Worm (Caenorhabditis elegans) whole organism, late embryonic: ENCODE measurements around the gene F59H6.14.

ENCODE experiments used
- C38D4.7 ChIP-seq: fragments of 200-800 bp; sonication (Bioruptor generic); optimal IDR thresholded peaks from 2 replicates; lab custom pipeline; 2018; ENCODE audit warnings: mild to moderate bottlenecking, missing genetic modification characterization, moderate library complexity, missing compliant biosample characterization
- F13H6.1 ChIP-seq: sonication (generic microtip); optimal IDR thresholded peaks from 2 replicates; lab custom pipeline; 2016; ENCODE audit warnings: missing genetic modification characterization, missing compliant biosample characterization
- K02D7.2 ChIP-seq: sonication (generic microtip); optimal IDR thresholded peaks from 2 replicates; lab custom pipeline; 2017; ENCODE audit warnings: mild to moderate bottlenecking, missing genetic modification characterization, missing compliant biosample characterization
- K09A11.1 ChIP-seq: sonication (generic microtip); optimal IDR thresholded peaks from 2 replicates; lab custom pipeline; 2017; ENCODE audit warnings: antibody characterized with exemption, mild to moderate bottlenecking, missing genetic modification characterization, missing compliant biosample characterization; ENCODE audit not compliant: insufficient read depth
- T23F11.4 ChIP-seq: fragments of 200-800 bp; sonication (Bioruptor generic); optimal IDR thresholded peaks from 2 replicates; lab custom pipeline; 2018; ENCODE audit warnings: mild to moderate bottlenecking, missing genetic modification characterization, missing compliant biosample characterization
- ahr-1 ChIP-seq: sonication (generic microtip); optimal IDR thresholded peaks from 2 replicates; lab custom pipeline; 2016; ENCODE audit warnings: missing genetic modification characterization, missing compliant biosample characterization
- ama-1 ChIP-seq: fragments of 150-350 bp; optimal IDR thresholded peaks from 2 replicates; lab custom pipeline; 2014
- ceh-14 ChIP-seq: sonication (generic microtip); optimal IDR thresholded peaks from 2 replicates; lab custom pipeline; 2016; ENCODE audit warnings: missing genotype, missing genetic modification characterization, missing compliant biosample characterization
- ceh-18 ChIP-seq: sonication (generic microtip); optimal IDR thresholded peaks from 2 replicates; lab custom pipeline; 2016; ENCODE audit warnings: missing genetic modification characterization, missing compliant biosample characterization
- ceh-19 ChIP-seq: fragments of 200-800 bp; sonication (Bioruptor generic); optimal IDR thresholded peaks from 2 replicates; lab custom pipeline; 2018; ENCODE audit warnings: mild to moderate bottlenecking, missing genetic modification characterization, missing compliant biosample characterization
- ceh-2 ChIP-seq: sonication (generic microtip); optimal IDR thresholded peaks from 2 replicates; lab custom pipeline; 2016; ENCODE audit warnings: missing genotype, missing genetic modification characterization, missing compliant biosample characterization
- ceh-22 ChIP-seq: sonication (generic microtip); optimal IDR thresholded peaks from 2 replicates; lab custom pipeline; 2017; ENCODE audit warnings: missing biosample characterization, missing genetic modification characterization
- ceh-34 ChIP-seq: sonication (generic microtip); optimal IDR thresholded peaks from 2 replicates; lab custom pipeline; 2016; ENCODE audit warnings: mild to moderate bottlenecking, missing genetic modification characterization, missing compliant biosample characterization
- ceh-48 ChIP-seq: sonication (generic microtip); optimal IDR thresholded peaks from 2 replicates; lab custom pipeline; 2016; ENCODE audit warnings: missing genetic modification characterization, inconsistent platforms, missing compliant biosample characterization
- ceh-9 ChIP-seq: sonication (generic microtip); optimal IDR thresholded peaks from 2 replicates; lab custom pipeline; 2016; ENCODE audit warnings: mild to moderate bottlenecking, missing genetic modification characterization, inconsistent platforms, missing compliant biosample characterization
- che-1 ChIP-seq: sonication (generic microtip); optimal IDR thresholded peaks from 2 replicates; lab custom pipeline; 2016; ENCODE audit warnings: mild to moderate bottlenecking, missing genetic modification characterization, missing compliant biosample characterization
- dve-1 ChIP-seq: sonication (generic microtip); optimal IDR thresholded peaks from 2 replicates; lab custom pipeline; 2017; ENCODE audit warnings: antibody characterized with exemption, mild to moderate bottlenecking, missing genetic modification characterization, missing compliant biosample characterization
- elt-2 ChIP-seq: sonication (generic microtip); optimal IDR thresholded peaks from 2 replicates; lab custom pipeline; 2016; ENCODE audit warnings: missing genetic modification reagents, missing genetic modification characterization, missing compliant biosample characterization
- elt-4 ChIP-seq: sonication (generic microtip); optimal IDR thresholded peaks from 2 replicates; lab custom pipeline; 2016; ENCODE audit warnings: missing genetic modification characterization, missing compliant biosample characterization
- eyg-1 ChIP-seq: sonication (generic microtip); optimal IDR thresholded peaks from 2 replicates; lab custom pipeline; 2016; ENCODE audit warnings: missing genotype, missing genetic modification characterization, missing compliant biosample characterization
- fax-1 ChIP-seq: sonication (generic microtip); optimal IDR thresholded peaks from 2 replicates; lab custom pipeline; 2016; ENCODE audit warnings: missing genotype, missing genetic modification characterization, missing compliant biosample characterization
- fkh-10 ChIP-seq: fragments of 150-350 bp; optimal IDR thresholded peaks from 2 replicates; lab custom pipeline; 2014; ENCODE audit warnings: missing biosample characterization, missing genetic modification reagents, missing genetic modification characterization
- gmeb-2 ChIP-seq: sonication (generic microtip); optimal IDR thresholded peaks from 2 replicates; lab custom pipeline; 2016; ENCODE audit warnings: missing genetic modification characterization, inconsistent platforms, missing compliant biosample characterization
- hlh-8 ChIP-seq: sonication (generic microtip); optimal IDR thresholded peaks from 2 replicates; lab custom pipeline; 2016; ENCODE audit warnings: missing genotype, missing genetic modification characterization, missing compliant biosample characterization
- lim-6 ChIP-seq: sonication (generic microtip); optimal IDR thresholded peaks from 2 replicates; lab custom pipeline; 2016; ENCODE audit warnings: missing genetic modification characterization, missing compliant biosample characterization
- lin-11 ChIP-seq: fragments of 200-800 bp; sonication (Bioruptor generic); optimal IDR thresholded peaks from 2 replicates; lab custom pipeline; 2018; ENCODE audit warnings: mild to moderate bottlenecking, missing genetic modification characterization, missing compliant biosample characterization
- nhr-232 ChIP-seq: sonication (generic microtip); optimal IDR thresholded peaks from 2 replicates; lab custom pipeline; 2016; ENCODE audit warnings: missing genetic modification characterization, missing compliant biosample characterization
- npax-4 ChIP-seq: sonication (generic microtip); optimal IDR thresholded peaks from 2 replicates; lab custom pipeline; 2016; ENCODE audit warnings: missing genetic modification characterization, missing compliant biosample characterization
- pha-4 ChIP-seq: fragments of 150-350 bp; optimal IDR thresholded peaks from 2 replicates; lab custom pipeline; 2018; ENCODE audit warnings: missing biosample characterization, missing genetic modification reagents, missing genetic modification characterization
- pros-1 ChIP-seq: fragments of 150-350 bp; optimal IDR thresholded peaks from 2 replicates; lab custom pipeline; 2014; ENCODE audit warnings: missing biosample characterization, missing genetic modification reagents, missing genetic modification characterization
- ref-2 ChIP-seq: sonication (generic microtip); optimal IDR thresholded peaks from 2 replicates; lab custom pipeline; 2016; ENCODE audit warnings: missing genetic modification characterization, missing compliant biosample characterization
- rnt-1 ChIP-seq: sonication (generic microtip); optimal IDR thresholded peaks from 2 replicates; lab custom pipeline; 2016; ENCODE audit warnings: missing genetic modification characterization, missing compliant biosample characterization
- sox-2 ChIP-seq: fragments of 200-800 bp; sonication (Bioruptor generic); IDR thresholded peaks from 2 replicates; pipeline ENCODE4 v1.3.6; 2022; ENCODE audit warnings: missing genetic modification reagents, missing genetic modification characterization, missing compliant biosample characterization
- syd-9 ChIP-seq: sonication (generic microtip); optimal IDR thresholded peaks from 2 replicates; lab custom pipeline; 2016; ENCODE audit warnings: mild to moderate bottlenecking, missing genetic modification characterization, moderate library complexity, missing compliant biosample characterization
- tbx-2 ChIP-seq: sonication (generic microtip); optimal IDR thresholded peaks from 2 replicates; lab custom pipeline; 2016; ENCODE audit warnings: missing genetic modification characterization, missing compliant biosample characterization
- unc-3 ChIP-seq, 2 experiments: fragments of 200-800 bp in 1 of 2; sonication (Bioruptor generic) in 1 of 2; sonication (generic microtip) in 1 of 2; conservative IDR thresholded peaks in 1 of 2; optimal IDR thresholded peaks in 1 of 2; 2 replicates each; pipeline versions ENCODE4 v1.3.6 to Lab custom; 2016 to 2022; ENCODE audit warnings: missing compliant biosample characterization in 2 of 2, missing genetic modification characterization in 2 of 2, missing genetic modification reagents in 1 of 2
- unc-86 ChIP-seq: sonication (generic microtip); optimal IDR thresholded peaks from 2 replicates; lab custom pipeline; 2016; ENCODE audit warnings: missing genetic modification characterization, missing compliant biosample characterization

Gene F59H6.14

ce11 chrII:2033286-2033685, at the start of gene F59H6.14:
F59H6.14 (plus strand) TSS chrII:2033586.
- TF ChIP-seq lin-11 (tag; lab: Kevin White, UChicago) = no peak
- TF ChIP-seq fax-1 (tag; lab: Kevin White, UChicago) = no peak
- no peak for TF ChIP-seq ceh-34 (tag; lab: Kevin White, UChicago)
- TF ChIP-seq eyg-1 = no peak
- TF ChIP-seq K02D7.2 (tag; lab: Kevin White, UChicago) = no peak
- no peak for TF ChIP-seq pros-1 (tag; lab: Kevin White, UChicago)
- no peak for TF ChIP-seq elt-4
- no peak for TF ChIP-seq unc-3 (GFP tag; conservative IDR thresholded peaks at IDR 0.05; lab: Robert Waterston, UW)
- no peak for TF ChIP-seq unc-3 (tag; optimal IDR thresholded peaks at IDR 0.05; lab: Kevin White, UChicago)
- TF ChIP-seq unc-86 = no peak
- no peak for TF ChIP-seq ceh-9 (tag; lab: Kevin White, UChicago)

- no peak for TF ChIP-seq ceh-2
- no peak for TF ChIP-seq nhr-232 (tag; lab: Kevin White, UChicago)
- TF ChIP-seq rnt-1 (tag; lab: Kevin White, UChicago) = no peak
- TF ChIP-seq npax-4 (tag; lab: Kevin White, UChicago) = no peak
- TF ChIP-seq ama-1 (lab: Kevin White, UChicago) = no peak
- TF ChIP-seq elt-2 (tag; lab: Kevin White, UChicago) = peak; percentile 52
These were observed 46.4 kb upstream of the F59H6.14 start, which contains the start of gene Y16E11A.4 for ce11 chrII:1986979-1987378. Y16E11A.4 (plus strand) TSS chrII:1987279.

DNA sequence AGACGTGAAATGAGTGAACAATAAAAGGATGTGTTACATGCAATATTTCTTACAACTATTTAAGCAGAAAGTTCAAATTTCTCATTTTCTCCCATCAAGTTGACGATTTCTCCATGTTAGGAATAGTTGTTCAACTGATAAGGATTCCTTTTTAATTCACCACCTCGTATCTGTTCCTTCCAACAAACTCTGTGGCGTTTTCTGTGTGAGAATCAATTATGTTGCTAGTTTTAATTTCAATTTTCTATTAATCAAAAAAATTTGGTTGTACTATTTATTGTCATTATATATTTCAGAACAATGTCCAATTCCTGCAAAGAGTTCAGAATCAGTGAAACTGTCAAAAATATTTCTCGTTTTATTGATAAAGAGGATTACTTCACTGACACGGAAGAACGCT, 44.4 kb upstream of the F59H6.14 start, which contains the start of gene math-44:
math-44 (plus strand) TSS at position 301 of the 400 bp plus-strand sequence.
- TF ChIP-seq ceh-48 (tag; lab: Kevin White, UChicago) (no peak), elt-4 (no peak), T23F11.4 (GFP tag; lab: Kevin White, UChicago) (no peak), F13H6.1 (no peak), hlh-8 (tag; lab: Kevin White, UChicago) (no peak), K09A11.1 (tag; lab: Kevin White, UChicago) (no peak), elt-2 (tag; lab: Kevin White, UChicago) (no peak), nhr-232 (tag; lab: Kevin White, UChicago) (no peak), syd-9 (tag; lab: Kevin White, UChicago) (no peak), tbx-2 (no peak), ceh-2 (no peak), unc-86 (no peak), pha-4 (tag; lab: Kevin White, UChicago) (no peak), unc-3 (GFP tag; conservative IDR thresholded peaks at IDR 0.05; lab: Robert Waterston, UW) (no peak), unc-3 (tag; optimal IDR thresholded peaks at IDR 0.05; lab: Kevin White, UChicago) (no peak), dve-1 (tag; lab: Kevin White, UChicago) (no peak)

DNA sequence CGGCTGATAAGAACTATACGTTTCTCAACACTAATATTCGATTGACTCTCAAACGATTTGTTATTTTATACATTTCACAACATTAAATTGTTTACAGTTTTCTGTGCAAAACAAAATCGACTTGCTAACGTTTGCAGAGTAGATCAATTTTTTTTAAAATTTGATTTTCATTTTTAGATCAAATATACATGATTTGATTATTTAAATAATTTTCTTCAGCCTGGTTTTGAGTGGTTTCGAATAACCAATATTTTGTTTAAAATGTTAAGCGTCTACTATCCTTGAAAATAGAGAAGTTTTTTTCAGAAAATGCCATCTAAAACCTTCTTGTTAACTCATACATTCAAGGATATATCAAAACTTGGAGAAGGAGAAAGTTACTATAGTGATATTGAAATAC, 39.6 kb upstream of the F59H6.14 start, which contains the start of gene math-21:
math-21 (plus strand) TSS at position 301 of the 400 bp plus-strand sequence.
- TF ChIP-seq ceh-2 (no peak), che-1 (tag; lab: Kevin White, UChicago) (no peak), ahr-1 (tag; lab: Kevin White, UChicago) (no peak), C38D4.7 (GFP tag; lab: Kevin White, UChicago) (no peak), ceh-19 (GFP tag; lab: Kevin White, UChicago) (no peak), K09A11.1 (tag; lab: Kevin White, UChicago) (no peak)
- TF ChIP-seq, all 69 proteins: peak for 0

DNA sequence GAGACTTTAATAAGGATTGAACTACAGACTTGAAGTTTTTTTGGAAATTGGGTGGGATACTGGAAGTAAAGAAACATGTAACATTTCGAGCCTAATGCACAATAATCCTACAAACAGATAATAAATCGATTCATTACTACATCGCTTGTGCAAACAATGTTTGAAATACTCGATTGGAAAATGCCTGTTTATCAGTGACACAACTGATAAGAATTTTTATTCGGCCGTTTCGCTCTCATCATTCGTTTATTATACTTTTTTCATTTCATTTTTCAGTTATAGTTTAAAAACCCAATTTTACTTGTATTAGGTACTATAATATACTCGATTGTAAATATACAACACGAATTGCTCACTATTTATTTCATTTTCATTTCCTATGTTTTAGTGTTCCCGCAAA, 37.6 kb upstream of the F59H6.14 start:
- TF ChIP-seq fkh-10 (GFP tag; lab: Kevin White, UChicago) = no peak
- TF ChIP-seq unc-86 = no peak
- peak; percentile 84 for TF ChIP-seq elt-2 (tag; lab: Kevin White, UChicago)
- no peak for TF ChIP-seq ref-2 (tag; lab: Kevin White, UChicago)

DNA sequence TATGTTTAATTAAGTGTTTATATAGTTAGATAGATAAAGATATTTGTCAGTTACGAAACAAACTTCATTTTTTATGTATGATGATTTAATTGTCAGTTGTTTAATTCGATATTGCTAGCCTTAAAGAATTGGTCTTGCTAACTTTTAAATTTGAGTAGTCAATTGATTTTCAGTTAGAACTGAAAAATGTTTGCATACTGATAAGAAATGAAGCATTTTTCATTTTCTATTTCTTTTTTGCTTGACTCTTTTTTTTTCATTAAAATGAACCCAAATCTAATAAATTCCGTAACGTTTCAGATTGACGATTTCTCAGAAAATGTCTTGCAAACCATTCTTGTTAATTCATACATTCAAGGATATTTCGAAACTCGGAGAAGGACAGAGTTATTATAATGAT, 37.1 kb upstream of the F59H6.14 start, which contains the start of gene math-20:
math-20 (plus strand) TSS at position 301 of the 400 bp plus-strand sequence.
- TF ChIP-seq lin-11 (tag; lab: Kevin White, UChicago) (no peak), lim-6 (tag; lab: Kevin White, UChicago) (no peak), ceh-18 (tag; lab: Kevin White, UChicago) (no peak), T23F11.4 (GFP tag; lab: Kevin White, UChicago) (no peak), sox-2 (GFP tag; lab: Robert Waterston, UW) (no peak), F13H6.1 (no peak), ceh-9 (tag; lab: Kevin White, UChicago) (no peak), ref-2 (tag; lab: Kevin White, UChicago) (no peak), unc-86 (no peak), hlh-8 (tag; lab: Kevin White, UChicago) (no peak), ceh-14 (tag; lab: Kevin White, UChicago) (no peak), ceh-48 (tag; lab: Kevin White, UChicago) (no peak), gmeb-2 (tag; lab: Kevin White, UChicago) (no peak), ceh-22 (tag; lab: Kevin White, UChicago) (no peak), ceh-2 (no peak), nhr-232 (tag; lab: Kevin White, UChicago) (no peak)
